Worm (Caenorhabditis elegans) whole organism, early embryonic: ENCODE measurements around the gene R03E9.2.
A peak's percentile ranks its signal among the peaks of the same experiment; 100 is the strongest.

ENCODE experiments used
- B0310.2 ChIP-seq: sonication (generic microtip); optimal IDR thresholded peaks from 2 replicates; lab custom pipeline; 2016; ENCODE audit warnings: mild to moderate bottlenecking, missing genetic modification characterization, missing compliant biosample characterization
- F13C5.2 ChIP-seq: sonication (generic microtip); optimal IDR thresholded peaks from 2 replicates; lab custom pipeline; 2017; ENCODE audit warnings: mild to moderate bottlenecking, missing genetic modification characterization, inconsistent platforms, missing compliant biosample characterization
- aly-1 ChIP-seq: sonication (generic microtip); optimal IDR thresholded peaks from 2 replicates; lab custom pipeline; 2016; ENCODE audit warnings: missing genetic modification characterization, missing compliant biosample characterization
- ama-1 ChIP-seq: fragments of 150-350 bp; optimal IDR thresholded peaks from 2 replicates; lab custom pipeline; 2014
- ceh-13 ChIP-seq: fragments of 200-800 bp; sonication (Bioruptor generic); optimal IDR thresholded peaks from 2 replicates; lab custom pipeline; 2018; ENCODE audit warnings: mild to moderate bottlenecking, missing genetic modification characterization, missing compliant biosample characterization
- ceh-36 ChIP-seq: sonication (generic microtip); optimal IDR thresholded peaks from 2 replicates; lab custom pipeline; 2016; ENCODE audit warnings: missing genetic modification characterization, inconsistent platforms, missing compliant biosample characterization
- ets-7 ChIP-seq: sonication (generic microtip); optimal IDR thresholded peaks from 2 replicates; lab custom pipeline; 2016; ENCODE audit warnings: missing genotype, missing genetic modification characterization, missing compliant biosample characterization
- flt-1 ChIP-seq: fragments of 200-800 bp; sonication (Bioruptor generic); IDR thresholded peaks from 2 replicates; pipeline ENCODE4 v1.3.6; 2022; ENCODE audit warnings: missing genetic modification characterization, missing compliant biosample characterization
- hmbx-1 ChIP-seq: sonication (generic microtip); optimal IDR thresholded peaks from 2 replicates; lab custom pipeline; 2016; ENCODE audit warnings: mild to moderate bottlenecking, missing genetic modification characterization, missing compliant biosample characterization
- hmg-4 ChIP-seq: fragments of 200-800 bp; sonication (Bioruptor generic); optimal IDR thresholded peaks from 2 replicates; lab custom pipeline; 2018; ENCODE audit warnings: mild to moderate bottlenecking, missing genetic modification characterization, missing compliant biosample characterization
- hnd-1 ChIP-seq: sonication (generic microtip); optimal IDR thresholded peaks from 2 replicates; lab custom pipeline; 2016; ENCODE audit warnings: missing genetic modification characterization, missing compliant biosample characterization
- pes-1 ChIP-seq: fragments of 200-800 bp; sonication (Bioruptor generic); IDR thresholded peaks from 2 replicates; pipeline ENCODE4 v1.3.6; 2022; ENCODE audit warnings: missing genetic modification reagents, missing genetic modification characterization, missing compliant biosample characterization
- scrt-1 ChIP-seq: fragments of 200-800 bp; sonication (Bioruptor generic); IDR thresholded peaks from 2 replicates; pipeline ENCODE4 v1.3.6; 2022; ENCODE audit warnings: missing genetic modification characterization, missing compliant biosample characterization
- sea-1 ChIP-seq: fragments of 200-800 bp; sonication (Bioruptor generic); conservative IDR thresholded peaks from 2 replicates; pipeline ENCODE4 v1.3.6; 2022; ENCODE audit warnings: missing genetic modification characterization, missing compliant biosample characterization
- tbx-11 ChIP-seq: fragments of 200-800 bp; sonication (Bioruptor generic); IDR thresholded peaks from 2 replicates; pipeline ENCODE4 v1.3.6; 2022; ENCODE audit warnings: missing genetic modification characterization, missing compliant biosample characterization
- tbx-37 ChIP-seq: fragments of 200-800 bp; sonication (Bioruptor generic); conservative IDR thresholded peaks from 2 replicates; pipeline ENCODE4 v1.3.6; 2022; ENCODE audit warnings: missing genetic modification reagents, missing genetic modification characterization, missing compliant biosample characterization
- tra-4 ChIP-seq: sonication (generic microtip); optimal IDR thresholded peaks from 2 replicates; lab custom pipeline; 2017; ENCODE audit warnings: missing genetic modification characterization, missing compliant biosample characterization

The R03E9.2 gene

ce11 chrX:6741532-6741931, 8.4 kb upstream of the R03E9.2 start:
- no peak for TF ChIP-seq sea-1
- no peak for TF ChIP-seq hmg-4 (GFP tag; lab: Kevin White, UChicago)
- no peak for TF ChIP-seq aly-1
- TF ChIP-seq ceh-13: no peak
- no peak for TF ChIP-seq scrt-1 (GFP tag; lab: Robert Waterston, UW)
- no peak for TF ChIP-seq B0310.2 (tag; lab: Kevin White, UChicago)
- no peak for TF ChIP-seq hmbx-1
- TF ChIP-seq tbx-11 (GFP tag; lab: Robert Waterston, UW): no peak
- TF ChIP-seq ceh-36 (tag; lab: Kevin White, UChicago): no peak
- TF ChIP-seq F13C5.2 (tag; lab: Kevin White, UChicago): no peak
- TF ChIP-seq flt-1: no peak
- no peak for TF ChIP-seq tra-4 (tag; lab: Kevin White, UChicago)
- no peak for TF ChIP-seq ama-1 (lab: Kevin White, UChicago)
- TF ChIP-seq pes-1 (GFP tag; lab: Robert Waterston, UW): no peak

DNA sequence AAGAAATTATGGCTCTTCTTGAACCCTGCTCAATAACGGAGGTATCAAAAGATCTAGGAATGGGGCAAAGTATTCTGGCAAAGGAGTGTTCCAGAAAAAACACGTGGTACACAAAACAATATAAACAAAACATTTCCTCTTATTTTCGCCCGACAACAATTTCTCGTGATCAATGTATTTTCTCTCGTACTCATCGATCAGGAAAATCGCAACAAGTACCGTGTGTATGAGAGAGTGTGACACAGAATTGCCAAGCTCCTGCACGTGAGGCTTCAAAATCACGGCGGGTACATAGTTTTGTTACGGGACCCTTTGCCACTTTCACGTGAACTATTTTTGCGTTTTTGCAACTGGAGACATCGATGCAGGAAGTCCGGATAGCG, 7.9 kb upstream of the R03E9.2 start:
- TF ChIP-seq ets-7: no peak
- no peak for TF ChIP-seq hnd-1 (tag; lab: Kevin White, UChicago)

- TF ChIP-seq flt-1 (no peak), tbx-37 (no peak), hmg-4 (GFP tag; lab: Kevin White, UChicago) (peak; percentile 33), sea-1 (no peak), scrt-1 (GFP tag; lab: Robert Waterston, UW) (no peak)
Observed at ce11 chrX:6740282-6740982, 7.3 kb upstream of the R03E9.2 start.

ce11 chrX:6739034-6740008, 6.2 kb upstream of the R03E9.2 start:
- TF ChIP-seq ets-7: no peak
- TF ChIP-seq B0310.2 (tag; lab: Kevin White, UChicago): no peak
- TF ChIP-seq scrt-1 (GFP tag; lab: Robert Waterston, UW): no peak
- TF ChIP-seq ceh-36 (tag; lab: Kevin White, UChicago): no peak
- no peak for TF ChIP-seq tbx-37
- TF ChIP-seq tra-4 (tag; lab: Kevin White, UChicago): no peak
- no peak for TF ChIP-seq tbx-11 (GFP tag; lab: Robert Waterston, UW)
- TF ChIP-seq ama-1 (lab: Kevin White, UChicago): no peak
- TF ChIP-seq hnd-1 (tag; lab: Kevin White, UChicago): no peak
- TF ChIP-seq ceh-13: no peak
- no peak for TF ChIP-seq F13C5.2 (tag; lab: Kevin White, UChicago)
- TF ChIP-seq aly-1: no peak
- TF ChIP-seq pes-1 (GFP tag; lab: Robert Waterston, UW): no peak
- TF ChIP-seq hmg-4 (GFP tag; lab: Kevin White, UChicago): no peak

- TF ChIP-seq B0310.2 (tag; lab: Kevin White, UChicago) (no peak), pes-1 (GFP tag; lab: Robert Waterston, UW) (no peak), aly-1 (no peak), hmbx-1 (no peak), hnd-1 (tag; lab: Kevin White, UChicago) (no peak), flt-1 (no peak), ceh-36 (tag; lab: Kevin White, UChicago) (no peak), sea-1 (no peak)
Observed at ce11 chrX:6738535-6738934, 5.4 kb upstream of the R03E9.2 start.

ce11 chrX:6737329-6738008, 4.4 kb upstream of the R03E9.2 start:
- TF ChIP-seq hmg-4 (GFP tag; lab: Kevin White, UChicago) (peak; percentile 22), ets-7 (no peak), F13C5.2 (tag; lab: Kevin White, UChicago) (peak; percentile 21)

DNA sequence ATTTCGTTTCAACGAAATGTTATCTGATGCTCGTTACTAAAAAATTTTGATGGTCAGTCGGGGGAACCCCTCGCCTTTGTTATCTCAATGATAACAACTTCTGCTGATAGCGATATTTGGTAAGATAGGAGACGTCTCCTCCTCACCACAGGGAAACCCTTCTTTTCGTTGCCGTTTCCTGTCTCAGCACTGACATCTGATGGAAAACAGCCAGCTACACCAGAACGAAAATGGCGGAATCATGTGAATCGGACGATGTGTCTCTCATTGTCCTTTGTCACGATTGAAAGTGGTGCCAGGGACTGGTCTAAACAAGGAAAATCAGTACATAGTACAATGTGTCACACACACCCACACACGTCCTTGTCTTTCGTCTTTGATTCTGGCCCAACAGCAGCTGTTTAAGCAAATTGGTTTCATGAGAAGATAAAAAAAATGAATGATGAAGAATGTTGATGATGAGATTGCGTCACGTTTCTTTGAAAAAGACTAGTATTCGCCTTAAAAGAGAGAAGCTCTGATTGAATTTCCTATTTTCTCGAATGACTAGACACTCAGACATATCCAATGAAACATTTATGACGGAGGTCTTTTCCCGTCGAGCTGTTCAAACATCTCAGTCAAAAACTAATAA, 3.4 kb upstream of the R03E9.2 start:
- TF ChIP-seq tbx-11 (GFP tag; lab: Robert Waterston, UW) (no peak), hmg-4 (GFP tag; lab: Kevin White, UChicago) (no peak), tbx-37 (no peak), tra-4 (tag; lab: Kevin White, UChicago) (no peak), B0310.2 (tag; lab: Kevin White, UChicago) (no peak), ets-7 (no peak)

- TF ChIP-seq sea-1 (no peak), F13C5.2 (tag; lab: Kevin White, UChicago) (no peak), B0310.2 (tag; lab: Kevin White, UChicago) (no peak)
Observed at ce11 chrX:6735494-6735893, 2.4 kb upstream of the R03E9.2 start.
